Fruit fly (Drosophila melanogaster) whole organism, prepupa: ENCODE measurements around the gene Sry-alpha.
A peak's percentile ranks its signal among the peaks of the same experiment; 100 is the strongest.

ENCODE experiments used
- Blimp-1 ChIP-seq: fragments of 200-800 bp; sonication (Bioruptor generic); optimal IDR thresholded peaks from 3 replicates; lab custom pipeline; 2017; ENCODE audit warnings: missing biosample characterization, missing genetic modification characterization, mild to moderate bottlenecking, moderate library complexity, missing genetic modification reagents
- CG10631 ChIP-seq: fragments of 200-800 bp; sonication (Bioruptor generic); optimal IDR thresholded peaks from 2 replicates; lab custom pipeline; 2016; ENCODE audit warnings: missing biosample characterization, missing genetic modification characterization
- CG10669 ChIP-seq: fragments of 200-800 bp; sonication (Bioruptor generic); optimal IDR thresholded peaks from 3 replicates; lab custom pipeline; 2018; ENCODE audit warnings: missing biosample characterization, mild to moderate bottlenecking, missing genetic modification characterization, moderate library complexity
- CG11762 ChIP-seq: fragments of 200-800 bp; sonication (Bioruptor generic); optimal IDR thresholded peaks from 3 replicates; lab custom pipeline; 2016; ENCODE audit warnings: missing biosample characterization, missing genetic modification characterization; ENCODE audit not compliant: insufficient read depth
- CG1621 ChIP-seq: fragments of 200-800 bp; sonication (Bioruptor generic); optimal IDR thresholded peaks from 3 replicates; lab custom pipeline; 2018; ENCODE audit warnings: missing biosample characterization, mild to moderate bottlenecking, missing genetic modification characterization
- CG3032 ChIP-seq: fragments of 200-800 bp; optimal IDR thresholded peaks from 2 replicates; lab custom pipeline; 2019; ENCODE audit warnings: missing biosample characterization, mild to moderate bottlenecking, missing genetic modification characterization, moderate library complexity
- CG31627 ChIP-seq: fragments of 200-800 bp; sonication (Bioruptor generic); optimal IDR thresholded peaks from 3 replicates; lab custom pipeline; 2016; ENCODE audit warnings: missing biosample characterization, missing genetic modification characterization
- CG32006 ChIP-seq: fragments of 200-800 bp; sonication (Bioruptor generic); optimal IDR thresholded peaks from 3 replicates; lab custom pipeline; 2017; ENCODE audit warnings: missing biosample characterization, mild to moderate bottlenecking, missing genetic modification characterization
- CG34406 ChIP-seq: fragments of 200-800 bp; sonication (Bioruptor generic); optimal IDR thresholded peaks from 3 replicates; lab custom pipeline; 2016; ENCODE audit warnings: missing biosample characterization, missing genetic modification characterization
- CG3919 ChIP-seq: fragments of 200-800 bp; sonication (Bioruptor generic); optimal IDR thresholded peaks from 3 replicates; lab custom pipeline; 2016; ENCODE audit warnings: missing biosample characterization, missing genetic modification characterization
- CG6163 ChIP-seq: fragments of 200-800 bp; sonication (Bioruptor generic); IDR thresholded peaks from 3 replicates; pipeline ENCODE4 v1.3.6; 2022; ENCODE audit warnings: missing biosample characterization, missing genetic modification characterization
- CG6808 ChIP-seq: fragments of 200-800 bp; sonication (Bioruptor generic); optimal IDR thresholded peaks from 3 replicates; lab custom pipeline; 2017; ENCODE audit warnings: missing biosample characterization, missing genetic modification characterization, mild to moderate bottlenecking, moderate library complexity, missing genetic modification reagents
- CG6854 ChIP-seq: fragments of 200-800 bp; sonication (Bioruptor generic); optimal IDR thresholded peaks from 2 replicates; lab custom pipeline; 2017; ENCODE audit warnings: missing biosample characterization, mild to moderate bottlenecking, missing genetic modification characterization
- Eip78C ChIP-seq: fragments of 200-800 bp; sonication (Bioruptor generic); peaks from one replicate; lab custom pipeline; 2016; ENCODE audit warnings: missing biosample characterization, missing genetic modification characterization
- Ets21C ChIP-seq: fragments of 200-800 bp; sonication (Bioruptor generic); optimal IDR thresholded peaks from 3 replicates; lab custom pipeline; 2016; ENCODE audit warnings: missing biosample characterization, missing genetic modification characterization
- Gug ChIP-seq: fragments of 200-800 bp; sonication (Bioruptor generic); IDR thresholded peaks from 2 replicates; pipeline ENCODE4 v1.3.6; 2022; ENCODE audit warnings: missing biosample characterization, missing genetic modification characterization
- Hr39 ChIP-seq: fragments of 200-800 bp; sonication (Bioruptor generic); optimal IDR thresholded peaks from 2 replicates; lab custom pipeline; 2016; ENCODE audit warnings: missing biosample characterization, missing genetic modification characterization
- Hr4 ChIP-seq: fragments of 200-800 bp; sonication (Bioruptor generic); optimal IDR thresholded peaks from 3 replicates; lab custom pipeline; 2016; ENCODE audit warnings: missing biosample characterization, missing genetic modification characterization
- Lpt ChIP-seq: fragments of 200-800 bp; sonication (Bioruptor generic); optimal IDR thresholded peaks from 3 replicates; lab custom pipeline; 2016; ENCODE audit warnings: missing biosample characterization, missing genetic modification characterization
- OdsH ChIP-seq: fragments of 200-800 bp; sonication (Bioruptor generic); optimal IDR thresholded peaks from 3 replicates; lab custom pipeline; 2016; ENCODE audit warnings: missing biosample characterization, missing genetic modification characterization
- Smox ChIP-seq: fragments of 200-800 bp; sonication (Bioruptor generic); optimal IDR thresholded peaks from 3 replicates; lab custom pipeline; 2016; ENCODE audit warnings: missing biosample characterization, missing genetic modification characterization
- Sox102F ChIP-seq: fragments of 200-800 bp; sonication (Bioruptor generic); optimal IDR thresholded peaks from 2 replicates; lab custom pipeline; 2016; ENCODE audit warnings: missing biosample characterization, mild to moderate bottlenecking, missing genetic modification characterization
- Sox14 ChIP-seq: fragments of 200-800 bp; sonication (Bioruptor generic); optimal IDR thresholded peaks from 3 replicates; lab custom pipeline; 2016; ENCODE audit warnings: missing biosample characterization, missing genetic modification characterization
- achi ChIP-seq: fragments of 200-800 bp; sonication (Bioruptor generic); optimal IDR thresholded peaks from 3 replicates; lab custom pipeline; 2016; ENCODE audit warnings: missing biosample characterization, missing genetic modification characterization
- acj6 ChIP-seq: fragments of 200-800 bp; sonication (Bioruptor generic); optimal IDR thresholded peaks from 3 replicates; lab custom pipeline; 2016; ENCODE audit warnings: missing biosample characterization, missing genetic modification characterization
- cyc ChIP-seq: fragments of 200-800 bp; sonication (Bioruptor generic); optimal IDR thresholded peaks from 3 replicates; lab custom pipeline; 2016; ENCODE audit warnings: missing biosample characterization, missing genetic modification characterization
- dac ChIP-seq: fragments of 200-800 bp; sonication (Bioruptor generic); optimal IDR thresholded peaks from 2 replicates; lab custom pipeline; 2017; ENCODE audit warnings: missing biosample characterization, mild to moderate bottlenecking, missing genetic modification characterization
- dsx ChIP-seq: fragments of 200-800 bp; optimal IDR thresholded peaks from 3 replicates; lab custom pipeline; 2019; ENCODE audit warnings: missing biosample characterization, mild to moderate bottlenecking, missing genetic modification characterization, moderate library complexity; ENCODE audit not compliant: poor library complexity, severe bottlenecking
- eg ChIP-seq: fragments of 200-800 bp; sonication (Bioruptor generic); IDR thresholded peaks from 3 replicates; pipeline ENCODE4 v1.3.6; 2022; ENCODE audit warnings: missing biosample characterization, missing genetic modification characterization
- esn ChIP-seq: fragments of 200-800 bp; sonication (Bioruptor generic); optimal IDR thresholded peaks from 2 replicates; lab custom pipeline; 2016; ENCODE audit warnings: missing biosample characterization, mild to moderate bottlenecking, missing genetic modification characterization, moderate library complexity
- fd59A ChIP-seq: fragments of 200-800 bp; sonication (Bioruptor generic); optimal IDR thresholded peaks from 2 replicates; lab custom pipeline; 2017; ENCODE audit warnings: missing biosample characterization, mild to moderate bottlenecking, missing genetic modification characterization, missing genetic modification reagents
- fd85E ChIP-seq: fragments of 200-800 bp; sonication (Bioruptor generic); optimal IDR thresholded peaks from 3 replicates; lab custom pipeline; 2016; ENCODE audit warnings: missing biosample characterization, missing genetic modification characterization
- lz ChIP-seq: fragments of 200-800 bp; sonication (Bioruptor generic); optimal IDR thresholded peaks from 3 replicates; lab custom pipeline; 2016; ENCODE audit warnings: missing biosample characterization, missing genetic modification characterization
- net ChIP-seq: fragments of 200-800 bp; sonication (Bioruptor generic); optimal IDR thresholded peaks from 3 replicates; lab custom pipeline; 2016; ENCODE audit warnings: missing biosample characterization, missing genetic modification characterization
- pdm3 ChIP-seq: fragments of 200-800 bp; sonication (Bioruptor generic); optimal IDR thresholded peaks from 3 replicates; lab custom pipeline; 2016; ENCODE audit warnings: missing biosample characterization, missing genetic modification characterization
- salr ChIP-seq, 2 experiments: fragments of 200-800 bp; sonication (Bioruptor generic); optimal IDR thresholded peaks; 3 replicates each; lab custom pipeline; 2016 to 2018; ENCODE audit warnings: missing biosample characterization in 2 of 2, missing genetic modification characterization in 2 of 2, mild to moderate bottlenecking in 1 of 2
- topi ChIP-seq: fragments of 200-800 bp; sonication (Bioruptor generic); optimal IDR thresholded peaks from 3 replicates; lab custom pipeline; 2016; ENCODE audit warnings: missing biosample characterization, missing genetic modification characterization
- vri ChIP-seq: fragments of 200-800 bp; sonication (Bioruptor generic); optimal IDR thresholded peaks from 3 replicates; lab custom pipeline; 2016; ENCODE audit warnings: missing biosample characterization, mild to moderate bottlenecking, missing genetic modification characterization

Sry-alpha gene

DNA sequence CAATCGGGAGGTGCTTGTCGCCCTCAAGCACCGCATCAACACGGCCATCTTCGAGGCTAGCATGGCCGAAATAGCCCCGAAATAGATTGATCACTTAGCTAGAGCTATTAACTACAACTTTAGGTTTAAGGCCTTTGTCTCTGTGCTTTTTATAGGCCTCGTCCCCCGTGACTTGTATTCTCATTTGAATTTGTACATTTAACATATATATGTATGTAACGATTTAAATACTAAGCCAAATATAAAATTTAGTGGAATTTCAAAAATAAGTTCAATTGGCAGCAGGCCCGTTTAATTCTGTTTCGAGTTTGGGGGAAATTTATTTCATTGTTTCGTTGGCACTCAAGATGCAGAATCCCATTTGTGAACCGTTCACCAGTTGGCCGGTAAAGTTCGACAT is 40.0 kb upstream of the Sry-alpha start, which contains the start of gene CG34298:
CG34298 (plus strand) TSS at position 301 of the 400 bp plus-strand sequence.
- TF ChIP-seq dsx (GFP tag; lab: Kevin White, UChicago), result no peak
- no peak for TF ChIP-seq CG34406 (GFP tag; lab: Kevin White, UChicago)
- no peak for TF ChIP-seq cyc (GFP tag; lab: Kevin White, UChicago)
- TF ChIP-seq CG6854 (GFP tag; lab: Kevin White, UChicago), result no peak
- no peak for TF ChIP-seq pdm3 (GFP tag; lab: Kevin White, UChicago)
- no peak for TF ChIP-seq OdsH (GFP tag; lab: Kevin White, UChicago)
- no peak for TF ChIP-seq vri (GFP tag; lab: Kevin White, UChicago)
- TF ChIP-seq acj6 (GFP tag; lab: Kevin White, UChicago), result no peak

DNA sequence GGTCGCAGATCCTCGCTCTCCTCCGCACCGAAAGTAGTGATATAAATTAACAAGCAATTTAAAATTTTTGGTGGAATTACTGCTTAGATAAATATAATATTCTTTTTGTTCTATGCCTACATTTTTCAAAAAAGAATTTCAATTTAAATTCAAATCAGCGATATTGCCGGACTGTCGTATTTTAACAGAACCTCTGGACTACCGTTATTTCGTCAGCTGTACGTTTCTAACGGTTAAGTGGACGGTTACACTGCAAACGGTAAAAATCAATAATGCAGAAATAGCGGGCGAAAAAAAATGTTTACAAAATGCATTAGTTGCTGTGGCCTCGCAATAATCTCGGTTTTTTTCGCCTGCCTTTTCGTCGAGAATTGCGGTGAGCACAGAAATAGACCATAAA is 39.2 kb upstream of the Sry-alpha start, which contains the start of gene Tace:
Tace (plus strand) TSS at position 245 of the 400 bp plus-strand sequence.
- TF ChIP-seq acj6 (GFP tag; lab: Kevin White, UChicago) (no peak), CG32006 (GFP tag; lab: Kevin White, UChicago) (no peak), vri (GFP tag; lab: Kevin White, UChicago) (no peak), CG10669 (GFP tag; lab: Kevin White, UChicago) (no peak), fd85E (no peak), Sox102F (no peak), topi (no peak), eg (GFP tag; lab: Robert Waterston, UW) (no peak), CG3919 (GFP tag; lab: Kevin White, UChicago) (no peak), Eip78C (GFP tag; lab: Kevin White, UChicago) (no peak), CG6163 (GFP tag; lab: Robert Waterston, UW) (no peak), salr (GFP tag; optimal IDR thresholded peaks at IDR 0.05; lab: Kevin White, UChicago) (no peak), CG6854 (GFP tag; lab: Kevin White, UChicago) (no peak), achi (GFP tag; lab: Kevin White, UChicago) (no peak), Lpt (GFP tag; lab: Kevin White, UChicago) (no peak), cyc (GFP tag; lab: Kevin White, UChicago) (no peak), Blimp-1 (GFP tag; lab: Kevin White, UChicago) (no peak), lz (GFP tag; lab: Kevin White, UChicago) (no peak)
- TF ChIP-seq, all 60 proteins: peak for 0

DNA sequence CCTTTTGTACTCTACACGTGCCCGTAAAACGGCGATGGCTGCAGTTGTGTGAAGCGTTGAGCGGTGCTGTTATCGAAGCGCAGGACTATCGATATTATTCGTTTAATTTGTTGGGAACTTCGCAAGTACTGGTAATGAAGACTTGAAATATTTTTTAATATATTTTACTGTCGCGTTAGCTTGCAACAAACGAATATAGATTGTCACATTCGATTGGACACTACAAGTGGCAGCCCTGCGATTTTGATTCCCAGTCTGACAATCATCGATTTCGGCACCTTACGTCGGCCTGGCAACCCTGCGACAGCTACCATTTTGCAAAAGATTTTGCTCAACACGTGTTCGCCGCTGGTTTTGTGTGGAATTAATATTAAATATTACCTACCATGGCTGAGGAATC is 34.9 kb upstream of the Sry-alpha start, which contains the start of the genes Nlp and Nph:
Nlp (plus strand) TSS at position 138 of the 400 bp plus-strand sequence.
Nph (minus strand) TSS at position 214 of the 400 bp plus-strand sequence.
- TF ChIP-seq CG31627 (GFP tag; lab: Kevin White, UChicago) (peak; percentile 13), CG3032 (peak; percentile 4), esn (peak; percentile 34), Lpt (GFP tag; lab: Kevin White, UChicago) (no peak), Eip78C (GFP tag; lab: Kevin White, UChicago) (peak; percentile 44), Hr4 (GFP tag; lab: Kevin White, UChicago) (no peak), Gug (GFP tag; lab: Robert Waterston, UW) (no peak), lz (GFP tag; lab: Kevin White, UChicago) (peak; percentile 22), CG1621 (tag; lab: Kevin White, UChicago) (peak; percentile 63), Sox14 (GFP tag; lab: Kevin White, UChicago) (peak; percentile 62), CG10631 (GFP tag; lab: Kevin White, UChicago) (no peak), topi (peak; percentile 12), cyc (GFP tag; lab: Kevin White, UChicago) (peak; percentile 17), CG3919 (GFP tag; lab: Kevin White, UChicago) (peak; percentile 20), vri (GFP tag; lab: Kevin White, UChicago) (no peak), Hr39 (GFP tag; lab: Kevin White, UChicago) (peak; percentile 27)

DNA sequence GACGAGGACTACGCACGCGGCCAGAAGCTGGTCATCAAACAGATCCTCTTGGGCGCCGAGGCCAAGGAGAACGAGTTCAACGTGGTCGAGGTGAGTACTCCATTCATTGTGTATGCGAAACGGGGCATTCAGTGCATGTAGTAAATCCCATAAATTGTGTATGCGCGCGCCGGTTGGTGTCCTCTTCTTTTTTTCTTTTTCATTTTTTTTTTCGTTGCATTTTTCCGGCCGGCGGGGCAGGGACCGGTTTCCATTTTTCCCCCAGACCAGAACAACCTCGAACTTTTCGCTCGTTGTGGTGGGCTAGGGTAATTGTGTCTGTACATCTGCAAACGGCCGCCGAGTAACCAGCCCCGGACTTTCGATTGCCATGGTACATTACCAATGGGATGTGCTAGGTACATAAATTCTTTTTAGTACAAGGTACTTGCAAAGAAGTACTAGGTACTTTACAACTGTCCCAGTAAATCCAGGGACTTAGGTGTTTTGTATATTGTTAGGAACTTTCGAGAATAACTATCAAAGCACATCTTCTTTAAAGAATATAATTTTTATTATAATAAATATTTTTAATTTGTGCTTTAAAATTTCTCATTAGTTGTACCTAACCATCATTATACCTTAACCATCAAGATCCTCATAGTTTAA is 34.1 kb upstream of the Sry-alpha start:
- TF ChIP-seq CG6808 (GFP tag; lab: Kevin White, UChicago) (peak; percentile 77), CG10669 (GFP tag; lab: Kevin White, UChicago) (no peak), fd59A (no peak), Smox (GFP tag; lab: Kevin White, UChicago) (no peak), Lpt (GFP tag; lab: Kevin White, UChicago) (peak; percentile 63), CG3032 (peak; percentile 24), achi (GFP tag; lab: Kevin White, UChicago) (peak; percentile 12), Sox14 (GFP tag; lab: Kevin White, UChicago) (no peak), dsx (GFP tag; lab: Kevin White, UChicago) (peak; percentile 16), CG11762 (no peak), dac (GFP tag; lab: Kevin White, UChicago) (no peak), vri (GFP tag; lab: Kevin White, UChicago) (no peak), lz (GFP tag; lab: Kevin White, UChicago) (no peak), CG6163 (GFP tag; lab: Robert Waterston, UW) (peak; percentile 84), Blimp-1 (GFP tag; lab: Kevin White, UChicago) (no peak), CG1621 (tag; lab: Kevin White, UChicago) (peak; percentile 66), fd85E (no peak), net (GFP tag; lab: Kevin White, UChicago) (no peak), Hr39 (GFP tag; lab: Kevin White, UChicago) (no peak), cyc (GFP tag; lab: Kevin White, UChicago) (no peak), esn (no peak), Sox102F (no peak), CG34406 (GFP tag; lab: Kevin White, UChicago) (no peak), Ets21C (GFP tag; lab: Kevin White, UChicago) (no peak), Gug (GFP tag; lab: Robert Waterston, UW) (no peak)
